Fruit fly (Drosophila melanogaster): ENCODE data around the gene CG9689.

The CG9689 gene

DNA sequence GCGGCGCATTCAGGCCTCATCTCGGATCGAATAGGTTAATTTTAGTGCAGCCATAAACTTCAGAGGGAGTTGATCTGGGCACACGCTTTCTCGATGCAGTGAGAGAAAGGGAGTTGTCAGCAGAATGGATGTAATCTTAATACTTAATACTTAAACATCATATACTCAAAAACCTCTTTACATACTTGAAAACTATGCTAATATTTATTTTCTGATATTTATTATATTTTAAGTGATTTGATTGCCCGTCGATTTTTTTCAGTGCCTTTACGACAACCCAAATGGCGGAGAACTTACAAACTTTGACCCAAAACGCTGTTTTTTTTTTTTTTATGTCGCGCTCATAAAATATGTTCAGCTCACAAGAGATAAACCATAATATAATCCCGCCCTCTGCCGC lies 30.0 kb downstream of the CG9689 start (continued):
- TF ChIP-seq CG12104 (GFP tag; optimal IDR thresholded peaks at IDR 0.05) (no peak), bowl (GFP tag; IDR thresholded peaks at IDR 0.05) (no peak), az2 (GFP tag; optimal IDR thresholded peaks at IDR 0.05) (peak; percentile 4), Aef1 (GFP tag; IDR thresholded peaks at IDR 0.05) (no peak), CG18599 (GFP tag; optimal IDR thresholded peaks at IDR 0.05) (no peak), CG7556 (GFP tag; optimal IDR thresholded peaks at IDR 0.05) (no peak), dysf (GFP tag; IDR thresholded peaks at IDR 0.05) (0 out of 3 replicates have a peak, but pooled peaks have one; percentile 13), CG9876 (GFP tag; optimal IDR thresholded peaks at IDR 0.05) (no peak), CG1024 (GFP tag; IDR thresholded peaks at IDR 0.05) (0 out of 2 replicates have a peak, but pooled peaks have one; percentile 22), CG10267 (tag; optimal IDR thresholded peaks at IDR 0.05) (peak; percentile 8), CG32532 (GFP tag; IDR thresholded peaks at IDR 0.05) (no peak), Ptx1 (GFP tag; IDR thresholded peaks at IDR 0.05) (peak; percentile 44; the same call in 1 of the 2 replicates), prd (optimal IDR thresholded peaks at IDR 0.05) (no peak), prd (GFP tag; IDR thresholded peaks at IDR 0.05) (no peak; the same call in 2 of the 3 replicates), Awh (GFP tag; IDR thresholded peaks at IDR 0.05) (peak; percentile 42; the same call in 1 of the 2 replicates), CG8388 (GFP tag; optimal IDR thresholded peaks at IDR 0.05) (peak; percentile 36), fd96Cb (tag; optimal IDR thresholded peaks at IDR 0.05) (peak; percentile 55), CG17912 (GFP tag; optimal IDR thresholded peaks at IDR 0.05) (no peak), Oli (tag; optimal IDR thresholded peaks at IDR 0.05) (peak; percentile 21), grau (tag; optimal IDR thresholded peaks at IDR 0.05) (peak; percentile 5), gro (GFP tag; optimal IDR thresholded peaks at IDR 0.05) (no peak), vvl (GFP tag; IDR thresholded peaks at IDR 0.05) (peak; percentile 43), pnt (GFP tag; optimal IDR thresholded peaks at IDR 0.05) (no peak), CG17829 (tag; optimal IDR thresholded peaks at IDR 0.05) (peak; percentile 21), ci (GFP tag; IDR thresholded peaks at IDR 0.05) (peak; percentile 70; the same call in 2 of the 3 replicates), phol (tag; optimal IDR thresholded peaks at IDR 0.05) (peak; percentile 42), zfh1 (GFP tag; IDR thresholded peaks at IDR 0.05) (0 out of 3 replicates have a peak, but pooled peaks have one; percentile 18), usp (GFP tag; optimal IDR thresholded peaks at IDR 0.05) (no peak), Xbp1 (GFP tag; optimal IDR thresholded peaks at IDR 0.05) (peak; percentile 1), Dll (GFP tag; IDR thresholded peaks at IDR 0.05; ENCODE audit: partially characterized antibody) (no peak), pan (optimal IDR thresholded peaks at IDR 0.05) (no peak), pan (GFP tag; optimal IDR thresholded peaks at IDR 0.05 in 1 of 2, IDR thresholded peaks at IDR 0.05 in 1 of 2) (no peak), NC2α (GFP tag; optimal IDR thresholded peaks at IDR 0.05) (no peak), bsh (GFP tag; optimal IDR thresholded peaks at IDR 0.05) (peak in 1 of 2 experiments; percentile 56), Hr51 (GFP tag; optimal IDR thresholded peaks at IDR 0.05) (peak in 1 of 2 experiments; percentile 27), CG6689 (GFP tag; IDR thresholded peaks at IDR 0.05) (peak; percentile 45; the same call in 1 of the 2 replicates), ssp (GFP tag; IDR thresholded peaks at IDR 0.05) (peak; percentile 34; the same call in 1 of the 2 replicates), yki (optimal IDR thresholded peaks at IDR 0.05) (no peak), CG34224 (GFP tag; IDR thresholded peaks at IDR 0.05; ENCODE audit: partially characterized antibody) (no peak), chm (GFP tag; IDR thresholded peaks at IDR 0.05) (no peak), CG10979 (tag; optimal IDR thresholded peaks at IDR 0.05) (peak; percentile 56), esg (GFP tag; conservative IDR thresholded peaks at IDR 0.05) (no peak), Max (GFP tag; optimal IDR thresholded peaks at IDR 0.05) (no peak), croc (GFP tag; conservative IDR thresholded peaks at IDR 0.05) (peak; percentile 25; the same call in 1 of the 3 replicates), sens (GFP tag) (peak; percentile 74), CG1529 (GFP tag; optimal IDR thresholded peaks at IDR 0.05) (peak; percentile 11), PHDP (tag; optimal IDR thresholded peaks at IDR 0.05) (peak; percentile 34), CG1792 (GFP tag; optimal IDR thresholded peaks at IDR 0.05) (no peak), slbo (GFP tag; IDR thresholded peaks at IDR 0.05) (peak; percentile 32; the same call in 1 of the 2 replicates), CG14667 (GFP tag; IDR thresholded peaks at IDR 0.05) (0 out of 2 replicates have a peak, but pooled peaks have one; percentile 26), D19A (tag; optimal IDR thresholded peaks at IDR 0.05) (peak; percentile 15), CG18764 (GFP tag; optimal IDR thresholded peaks at IDR 0.05) (no peak)
